Worm (Caenorhabditis elegans) whole organism, mixed stage, embryonic: ENCODE data around the gene slc-36.1.
A peak's percentile ranks its signal among the peaks of the same experiment; 100 is the strongest.

Experiments used
- ham-2 ChIP-seq: fragments of 200-800 bp; sonication (Bioruptor generic); optimal IDR thresholded peaks from 2 replicates; lab custom pipeline; 2018; ENCODE audit warnings: mild to moderate bottlenecking, missing genetic modification characterization, missing compliant biosample characterization
- nhr-237 ChIP-seq: fragments of 150-350 bp; optimal IDR thresholded peaks from 2 replicates; lab custom pipeline; 2014; ENCODE audit warnings: missing biosample characterization, missing genetic modification characterization
- nhr-28 ChIP-seq: fragments of 150-350 bp; optimal IDR thresholded peaks from 2 replicates; lab custom pipeline; 2014; ENCODE audit warnings: missing biosample characterization, missing genetic modification characterization
- pha-4 ChIP-seq: fragments of 150-350 bp; optimal IDR thresholded peaks from 2 replicates; lab custom pipeline; 2018; ENCODE audit warnings: missing biosample characterization, missing genetic modification reagents, missing genetic modification characterization
- snpc-4 ChIP-seq: fragments of 150-350 bp; optimal IDR thresholded peaks from 2 replicates; lab custom pipeline; 2014; ENCODE audit warnings: missing biosample characterization, missing genetic modification characterization
- sptf-1 ChIP-seq: sonication (generic microtip); optimal IDR thresholded peaks from 2 replicates; lab custom pipeline; 2017; ENCODE audit warnings: mild to moderate bottlenecking, missing genetic modification characterization, moderate library complexity, missing compliant biosample characterization
- unc-39 ChIP-seq: fragments of 150-350 bp; optimal IDR thresholded peaks from 2 replicates; lab custom pipeline; 2014; ENCODE audit warnings: missing biosample characterization, missing genetic modification characterization
- unc-62 ChIP-seq: fragments of 150-350 bp; optimal IDR thresholded peaks from 2 replicates; lab custom pipeline; 2014; ENCODE audit warnings: missing biosample characterization, missing genetic modification reagents, missing genetic modification characterization

- TF ChIP-seq nhr-28 (tag; lab: Kevin White, UChicago) (peak; percentile 16), ham-2 (GFP tag; lab: Kevin White, UChicago) (no peak), nhr-237 (tag; lab: Kevin White, UChicago) (peak; percentile 5), snpc-4 (tag; lab: Kevin White, UChicago) (no peak), unc-62 (no peak), sptf-1 (tag; lab: Kevin White, UChicago) (no peak), pha-4 (tag; lab: Kevin White, UChicago) (no peak), unc-39 (tag; lab: Kevin White, UChicago) (no peak)
Measured at ce11 chrIII:13344538-13345136, 37.3 kb downstream of the slc-36.1 start, which contains the start of gene acaa-2.
